Worm (Caenorhabditis elegans): ENCODE measurements around the gene C44B12.3.

DNA sequence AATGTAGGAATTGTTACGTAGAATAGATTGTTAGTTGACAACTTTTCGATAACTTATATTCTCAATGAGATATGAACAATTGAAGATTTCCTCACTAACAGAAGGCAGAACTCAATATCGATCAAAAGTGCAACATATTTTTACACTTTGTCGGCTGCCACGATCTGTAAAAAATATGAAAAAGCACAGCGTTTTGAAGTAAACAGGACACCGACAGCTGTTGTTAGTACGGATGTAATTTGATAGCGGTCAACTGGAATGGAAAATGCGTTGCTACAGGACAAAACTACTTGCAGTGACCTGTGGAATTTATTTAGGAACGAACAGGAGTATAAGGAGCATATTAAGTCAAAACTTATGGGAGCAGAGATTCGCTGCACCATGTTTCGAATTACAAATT is 1.4 kb downstream of the C44B12.3 start:
- TF ChIP-seq him-1 (tag; optimal IDR thresholded peaks at IDR 0.05) (no peak), dao-5 (tag; optimal IDR thresholded peaks at IDR 0.05) (no peak), W03F9.2 (tag; optimal IDR thresholded peaks at IDR 0.05) (no peak)

All from whole organism, L4/young adult.